Fruit fly (Drosophila melanogaster): Measurements from ENCODE around the gene tHMG2.
A peak's percentile ranks its signal among the peaks of the same experiment; 100 is the strongest.

The tHMG2 gene

DNA sequence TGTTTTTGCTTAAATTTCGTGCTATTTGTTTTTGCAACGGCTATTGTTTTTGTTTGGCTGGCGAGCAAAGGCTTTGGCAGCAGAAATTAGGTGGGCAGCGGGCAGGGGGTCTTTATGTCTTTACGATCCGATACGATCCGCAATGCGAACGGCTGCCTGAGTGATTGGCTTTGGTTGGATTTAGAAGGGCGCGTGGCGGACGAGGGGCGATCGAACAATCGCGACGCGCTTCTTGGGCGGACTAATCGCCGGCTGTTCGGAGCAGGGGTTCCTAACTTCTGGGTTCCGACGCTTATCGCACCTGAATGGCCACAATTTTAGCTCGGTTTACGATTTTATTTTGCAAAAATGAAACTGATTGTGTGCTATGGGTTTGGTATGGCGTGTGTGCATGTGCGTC is 34.4 kb downstream of the tHMG2 start (continued):
- TF ChIP-seq unpg (GFP tag; optimal IDR thresholded peaks at IDR 0.05) (no peak), CG34376 (GFP tag; optimal IDR thresholded peaks at IDR 0.05) (peak; percentile 59), CG7963 (GFP tag; IDR thresholded peaks at IDR 0.05; ENCODE audit: partially characterized antibody) (no peak), pum (GFP tag; optimal IDR thresholded peaks at IDR 0.05) (no peak), CG17186 (GFP tag; optimal IDR thresholded peaks at IDR 0.05) (no peak), CG13424 (tag; optimal IDR thresholded peaks at IDR 0.05) (no peak), slbo (GFP tag; IDR thresholded peaks at IDR 0.05) (peak; percentile 31; the same call in 1 of the 2 replicates), chinmo (GFP tag; IDR thresholded peaks at IDR 0.05; ENCODE audit: partially characterized antibody) (0 out of 4 replicates have a peak, but pooled peaks have one; percentile 33), lab (GFP tag; optimal IDR thresholded peaks at IDR 0.05) (peak; percentile 1), hkb (optimal IDR thresholded peaks at IDR 0.05) (peak; percentile 13), hkb (GFP tag; IDR thresholded peaks at IDR 0.05) (no peak), Abd-B (GFP tag; optimal IDR thresholded peaks at IDR 0.05) (no peak), sob (GFP tag; IDR thresholded peaks at IDR 0.05) (0 out of 2 replicates have a peak, but pooled peaks have one; percentile 16), CG10431 (GFP tag; optimal IDR thresholded peaks at IDR 0.05) (no peak), tx (GFP tag; optimal IDR thresholded peaks at IDR 0.05) (no peak), CG4617 (GFP tag; optimal IDR thresholded peaks at IDR 0.05; ENCODE audit: borderline replicate concordance) (no peak), pros (GFP tag; optimal IDR thresholded peaks at IDR 0.05) (no peak), CG10543 (GFP tag; optimal IDR thresholded peaks at IDR 0.05) (peak; percentile 85), Vsx1 (GFP tag; optimal IDR thresholded peaks at IDR 0.05) (peak; percentile 38), CrebB (tag; optimal IDR thresholded peaks at IDR 0.05) (no peak), ci (GFP tag; IDR thresholded peaks at IDR 0.05) (0 out of 3 replicates have a peak, but pooled peaks have one; percentile 5), CTCF (GFP tag; optimal IDR thresholded peaks at IDR 0.05) (no peak), Ets65A (GFP tag) (peak; percentile 36), Xrp1 (GFP tag; IDR thresholded peaks at IDR 0.05) (no peak), Sox100B (GFP tag; optimal IDR thresholded peaks at IDR 0.05) (no peak), CG4820 (GFP tag; optimal IDR thresholded peaks at IDR 0.05) (no peak), CG13894 (tag; optimal IDR thresholded peaks at IDR 0.05) (peak; percentile 12), amos (GFP tag; IDR thresholded peaks at IDR 0.05; ENCODE audit: partially characterized antibody) (no peak), hbn (GFP tag; IDR thresholded peaks at IDR 0.05; ENCODE audit: partially characterized antibody) (no peak), Dll (GFP tag; IDR thresholded peaks at IDR 0.05; ENCODE audit: partially characterized antibody) (no peak), CG18262 (tag; optimal IDR thresholded peaks at IDR 0.05) (no peak), GATAe (GFP tag; conservative IDR thresholded peaks at IDR 0.05) (peak; percentile 28; the same call in 1 of the 2 replicates), CG8924 (tag; optimal IDR thresholded peaks at IDR 0.05) (no peak), CG11456 (GFP tag; IDR thresholded peaks at IDR 0.05) (no peak), NC2β (GFP tag; optimal IDR thresholded peaks at IDR 0.05) (no peak), wor (GFP tag; IDR thresholded peaks at IDR 0.05) (no peak), Med (GFP tag) (peak; percentile 73), sd (tag; optimal IDR thresholded peaks at IDR 0.05) (peak; percentile 81), CG33557 (GFP tag; optimal IDR thresholded peaks at IDR 0.05) (no peak), insv (GFP tag; optimal IDR thresholded peaks at IDR 0.05) (no peak), dan (GFP tag; IDR thresholded peaks at IDR 0.05) (no peak), CG15696 (tag; optimal IDR thresholded peaks at IDR 0.05) (no peak), mld (GFP tag; IDR thresholded peaks at IDR 0.05; ENCODE audit: partially characterized antibody) (no peak), Adf1 (GFP tag; IDR thresholded peaks at IDR 0.05) (peak; percentile 11; the same call in 1 of the 2 replicates), CG17612 (GFP tag; IDR thresholded peaks at IDR 0.05) (no peak), nerfin-2 (GFP tag; IDR thresholded peaks at IDR 0.05; ENCODE audit: partially characterized antibody) (no peak), Elba2 (GFP tag; optimal IDR thresholded peaks at IDR 0.05) (no peak), trh (GFP tag; optimal IDR thresholded peaks at IDR 0.05) (no peak), CG9876 (GFP tag; optimal IDR thresholded peaks at IDR 0.05) (no peak), row (GFP tag; IDR thresholded peaks at IDR 0.05) (peak; percentile 7; the same call in 1 of the 3 replicates), gt (GFP tag; IDR thresholded peaks at IDR 0.05) (no peak)
